Worm (Caenorhabditis elegans) whole organism, young adult: Measurements from ENCODE around the gene T28H10.2.

ENCODE experiments used
- B0261.1 ChIP-seq: sonication (generic microtip); optimal IDR thresholded peaks from 2 replicates; lab custom pipeline; 2016; ENCODE audit warnings: mild to moderate bottlenecking, missing genetic modification characterization, moderate library complexity, missing compliant biosample characterization
- D2030.7 ChIP-seq: fragments of 200-800 bp; sonication (Bioruptor generic); IDR thresholded peaks from 2 replicates; pipeline ENCODE4 v1.3.6; 2022; ENCODE audit warnings: missing genetic modification reagents, missing genetic modification characterization, missing compliant biosample characterization
- F10E7.11 ChIP-seq: sonication (generic microtip); optimal IDR thresholded peaks from 2 replicates; lab custom pipeline; 2017; ENCODE audit warnings: mild to moderate bottlenecking, missing genetic modification characterization, moderate library complexity, missing compliant biosample characterization
- F39B2.1 ChIP-seq: fragments of 200-800 bp; sonication (Bioruptor generic); IDR thresholded peaks from 2 replicates; pipeline ENCODE4 v1.3.6; 2022; ENCODE audit warnings: missing genetic modification reagents, missing genetic modification characterization, missing compliant biosample characterization
- F52B5.7 ChIP-seq: sonication (generic microtip); optimal IDR thresholded peaks from 2 replicates; lab custom pipeline; 2016; ENCODE audit warnings: mild to moderate bottlenecking, missing genetic modification characterization, missing compliant biosample characterization
- Y53F4B.3 ChIP-seq: fragments of 200-800 bp; sonication (Bioruptor generic); IDR thresholded peaks from 2 replicates; pipeline ENCODE4 v1.3.6; 2022; ENCODE audit warnings: missing genetic modification reagents, missing genetic modification characterization, missing compliant biosample characterization
- Y67H2A.10 ChIP-seq: fragments of 200-800 bp; sonication (Bioruptor generic); conservative IDR thresholded peaks from 2 replicates; pipeline ENCODE4 v1.3.6; 2022; ENCODE audit warnings: missing genetic modification reagents, missing genetic modification characterization, missing compliant biosample characterization
- ama-1 ChIP-seq, 3 experiments: fragments of 150-350 bp in 1 of 3; sonication (generic microtip) in 2 of 3; optimal IDR thresholded peaks; 2 replicates each; lab custom pipeline; 2014 to 2018; ENCODE audit warnings: missing biosample characterization in 2 of 3, missing genetic modification characterization in 2 of 3, missing genetic modification reagents in 2 of 3
- aptf-3 ChIP-seq: fragments of 200-800 bp; sonication (Bioruptor generic); IDR thresholded peaks from 2 replicates; pipeline ENCODE4 v1.3.6; 2022; ENCODE audit warnings: missing genetic modification characterization, missing compliant biosample characterization
- ccch-3 ChIP-seq: fragments of 200-800 bp; sonication (Bioruptor generic); optimal IDR thresholded peaks from 2 replicates; lab custom pipeline; 2018; ENCODE audit warnings: mild to moderate bottlenecking, missing genetic modification characterization, missing compliant biosample characterization
- cebp-1 ChIP-seq, 2 experiments: fragments of 200-800 bp in 1 of 2; sonication (Bioruptor generic) in 1 of 2; sonication (generic microtip) in 1 of 2; IDR thresholded peaks in 1 of 2; optimal IDR thresholded peaks in 1 of 2; 2 replicates each; pipeline versions ENCODE4 v1.3.6 to Lab custom; 2017 to 2022; ENCODE audit warnings: missing compliant biosample characterization in 2 of 2, missing genetic modification characterization in 2 of 2, mild to moderate bottlenecking in 1 of 2, missing genetic modification reagents in 1 of 2, moderate library complexity in 1 of 2
- ceh-100 ChIP-seq: fragments of 200-800 bp; sonication (Bioruptor generic); IDR thresholded peaks from 2 replicates; pipeline ENCODE4 v1.3.6; 2022; ENCODE audit warnings: missing genetic modification reagents, missing genetic modification characterization, missing compliant biosample characterization
- ceh-79 ChIP-seq: sonication (generic microtip); optimal IDR thresholded peaks from 2 replicates; lab custom pipeline; 2017; ENCODE audit warnings: mild to moderate bottlenecking, missing genetic modification characterization, missing compliant biosample characterization
- dox-1 ChIP-seq: fragments of 200-800 bp; sonication (Bioruptor generic); IDR thresholded peaks from 2 replicates; pipeline ENCODE4 v1.3.6; 2022; ENCODE audit warnings: missing genetic modification reagents, missing genetic modification characterization, missing compliant biosample characterization
- ets-4 ChIP-seq: fragments of 200-800 bp; sonication (Bioruptor generic); optimal IDR thresholded peaks from 2 replicates; lab custom pipeline; 2018; ENCODE audit warnings: mild to moderate bottlenecking, missing genetic modification characterization, missing compliant biosample characterization
- fkh-3 ChIP-seq: sonication (generic microtip); optimal IDR thresholded peaks from 2 replicates; lab custom pipeline; 2016; ENCODE audit warnings: mild to moderate bottlenecking, missing genetic modification characterization, missing compliant biosample characterization
- gei-17 ChIP-seq: fragments of 200-800 bp; sonication (Bioruptor generic); optimal IDR thresholded peaks from 2 replicates; lab custom pipeline; 2018; ENCODE audit warnings: mild to moderate bottlenecking, missing genetic modification characterization, missing compliant biosample characterization
- hmg-20 ChIP-seq: fragments of 200-800 bp; sonication (Bioruptor generic); IDR thresholded peaks from 2 replicates; pipeline ENCODE4 v1.3.6; 2022; ENCODE audit warnings: missing genetic modification reagents, missing genetic modification characterization, missing compliant biosample characterization
- lin-26 ChIP-seq: fragments of 200-800 bp; sonication (Bioruptor generic); IDR thresholded peaks from 2 replicates; pipeline ENCODE4 v1.3.6; 2022; ENCODE audit warnings: missing genetic modification reagents, missing genetic modification characterization, missing compliant biosample characterization
- lir-1 ChIP-seq: fragments of 200-800 bp; sonication (Bioruptor generic); conservative IDR thresholded peaks from 2 replicates; pipeline ENCODE4 v1.3.6; 2022; ENCODE audit warnings: missing genetic modification reagents, missing genetic modification characterization, missing compliant biosample characterization
- lsl-1 ChIP-seq: fragments of 200-800 bp; sonication (Bioruptor generic); optimal IDR thresholded peaks from 2 replicates; lab custom pipeline; 2018; ENCODE audit warnings: mild to moderate bottlenecking, missing genetic modification characterization, moderate library complexity, missing compliant biosample characterization
- madf-6 ChIP-seq: fragments of 200-800 bp; sonication (Bioruptor generic); IDR thresholded peaks from 2 replicates; pipeline ENCODE4 v1.3.6; 2022; ENCODE audit warnings: missing genetic modification reagents, missing genetic modification characterization, missing compliant biosample characterization
- madf-8 ChIP-seq: fragments of 200-800 bp; sonication (Bioruptor generic); conservative IDR thresholded peaks from 2 replicates; pipeline ENCODE4 v1.3.6; 2022; ENCODE audit warnings: missing genetic modification reagents, missing genetic modification characterization, missing compliant biosample characterization
- mel-28 ChIP-seq: sonication (generic microtip); optimal IDR thresholded peaks from 2 replicates; lab custom pipeline; 2016; ENCODE audit warnings: borderline replicate concordance, mild to moderate bottlenecking, missing genetic modification characterization, missing compliant biosample characterization
- mes-4 ChIP-seq: sonication (generic microtip); optimal IDR thresholded peaks from 2 replicates; lab custom pipeline; 2016; ENCODE audit warnings: missing genotype, missing genetic modification characterization, missing compliant biosample characterization
- nfya-1 ChIP-seq: sonication (generic microtip); optimal IDR thresholded peaks from 2 replicates; lab custom pipeline; 2017; ENCODE audit warnings: antibody characterized with exemption, missing compliant biosample characterization, missing genetic modification characterization, borderline replicate concordance; ENCODE audit not compliant: insufficient read depth
- nfyb-1 ChIP-seq: fragments of 200-800 bp; sonication (Bioruptor generic); IDR thresholded peaks from 2 replicates; pipeline ENCODE4 v1.3.6; 2022; ENCODE audit warnings: missing genetic modification reagents, missing genetic modification characterization, missing compliant biosample characterization
- nhr-80 ChIP-seq: sonication (generic microtip); optimal IDR thresholded peaks from 2 replicates; lab custom pipeline; 2016; ENCODE audit warnings: missing genetic modification characterization, missing compliant biosample characterization
- pbrm-1 ChIP-seq: fragments of 200-800 bp; sonication (Bioruptor generic); IDR thresholded peaks from 2 replicates; pipeline ENCODE4 v1.3.6; 2022; ENCODE audit warnings: missing genetic modification reagents, missing genetic modification characterization, missing compliant biosample characterization
- rpc-1 ChIP-seq, 2 experiments: fragments of 150-350 bp in 1 of 2; sonication (generic microtip) in 1 of 2; optimal IDR thresholded peaks; 2 replicates each; lab custom pipeline; 2014 to 2018; ENCODE audit warnings: missing biosample characterization in 1 of 2, missing genetic modification characterization in 1 of 2, missing genetic modification reagents in 1 of 2, missing genotype in 1 of 2
- snpc-1.1 ChIP-seq: sonication (generic microtip); optimal IDR thresholded peaks from 2 replicates; lab custom pipeline; 2017; ENCODE audit warnings: missing genetic modification characterization, mild to moderate bottlenecking, missing compliant biosample characterization, antibody characterized with exemption, moderate library complexity, missing genotype, missing genetic modification reagents; ENCODE audit not compliant: insufficient read depth
- tbx-9 ChIP-seq: sonication (generic microtip); optimal IDR thresholded peaks from 2 replicates; lab custom pipeline; 2016; ENCODE audit warnings: borderline replicate concordance, missing genetic modification characterization, inconsistent platforms, missing compliant biosample characterization
- tlf-1 ChIP-seq: fragments of 200-800 bp; sonication (Bioruptor generic); optimal IDR thresholded peaks from 2 replicates; lab custom pipeline; 2018; ENCODE audit warnings: mild to moderate bottlenecking, missing genetic modification characterization, missing compliant biosample characterization
- unc-130 ChIP-seq: sonication (generic microtip); optimal IDR thresholded peaks from 2 replicates; lab custom pipeline; 2016; ENCODE audit warnings: missing genetic modification reagents, missing genetic modification characterization, missing compliant biosample characterization
- ztf-3 ChIP-seq: fragments of 200-800 bp; sonication (Bioruptor generic); optimal IDR thresholded peaks from 2 replicates; lab custom pipeline; 2018; ENCODE audit warnings: mild to moderate bottlenecking, missing genetic modification characterization, missing compliant biosample characterization

Gene T28H10.2

ce11 chrV:12537505-12537904 is 24.8 kb upstream of the T28H10.2 start:
- TF ChIP-seq D2030.7 (GFP tag; lab: Robert Waterston, UW) (no peak), cebp-1 (GFP tag; IDR thresholded peaks at IDR 0.05; lab: Robert Waterston, UW) (no peak), cebp-1 (tag; optimal IDR thresholded peaks at IDR 0.05; lab: Kevin White, UChicago) (no peak), rpc-1 (optimal IDR thresholded peaks at IDR 0.05; lab: Kevin White, UChicago) (no peak), rpc-1 (tag; optimal IDR thresholded peaks at IDR 0.05; lab: Kevin White, UChicago) (no peak), ceh-79 (tag; lab: Kevin White, UChicago) (no peak), ets-4 (no peak)

- TF ChIP-seq F39B2.1 (GFP tag; lab: Robert Waterston, UW) (no peak), lir-1 (GFP tag; lab: Robert Waterston, UW) (no peak), F10E7.11 (tag; lab: Kevin White, UChicago) (no peak), ccch-3 (GFP tag; lab: Kevin White, UChicago) (no peak)
Observed at ce11 chrV:12536409-12537038, 23.8 kb upstream of the T28H10.2 start.

ce11 chrV:12534941-12535340 is 22.2 kb upstream of the T28H10.2 start:
- TF ChIP-seq nfyb-1, result no peak

DNA sequence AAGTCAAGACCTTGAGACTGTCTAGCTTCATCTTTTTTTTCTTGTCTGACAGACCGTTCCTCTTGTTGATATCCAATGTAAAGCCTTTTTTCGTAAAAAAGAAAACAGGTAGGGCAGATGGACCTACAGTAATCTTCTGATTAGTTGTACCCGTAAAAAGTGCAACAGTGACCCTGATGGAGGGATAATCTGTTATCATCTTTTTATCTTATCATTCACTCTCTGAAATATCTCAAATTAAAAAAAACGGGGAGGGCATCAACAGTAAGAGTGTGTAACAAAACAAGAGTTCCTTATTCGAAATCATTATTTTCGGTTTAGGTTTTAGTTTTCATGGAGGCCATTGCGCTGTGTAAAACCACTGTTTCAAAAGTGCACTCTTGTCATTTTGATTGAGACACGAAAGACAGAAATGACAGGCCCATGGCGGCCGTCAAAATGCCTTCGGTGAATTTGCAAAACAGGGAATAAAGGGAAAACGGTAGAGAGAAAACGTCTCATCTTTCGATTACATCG is 20.9 kb upstream of the T28H10.2 start:
- TF ChIP-seq lsl-1, result no peak
- no peak for TF ChIP-seq F52B5.7
- no peak for TF ChIP-seq D2030.7 (GFP tag; lab: Robert Waterston, UW)
- peak; percentile 7 for TF ChIP-seq nhr-80 (tag; lab: Kevin White, UChicago)
- TF ChIP-seq hmg-20 (GFP tag; lab: Robert Waterston, UW), result no peak
- no peak for TF ChIP-seq pbrm-1 (GFP tag; lab: Robert Waterston, UW)
- TF ChIP-seq ztf-3 (GFP tag; lab: Kevin White, UChicago), result no peak

DNA sequence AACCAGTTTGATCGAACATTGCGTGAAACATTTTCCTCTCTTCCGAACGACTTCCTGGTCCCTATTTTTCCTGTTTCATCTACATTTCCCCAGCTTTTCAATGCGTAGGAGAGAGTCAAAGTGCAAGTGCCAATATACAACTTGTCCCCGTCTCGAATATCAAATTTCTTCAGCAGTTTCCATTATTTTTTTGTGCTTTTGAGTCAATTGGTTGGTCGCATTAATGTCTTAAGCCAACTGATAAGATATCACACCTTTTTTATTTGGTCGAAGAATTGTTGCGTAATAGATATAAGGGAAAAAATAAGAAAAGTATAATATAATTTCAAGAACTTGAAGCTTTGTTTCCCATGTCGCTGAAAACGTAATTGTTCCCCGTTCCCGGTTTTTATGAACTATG is 19.6 kb upstream of the T28H10.2 start:
- TF ChIP-seq nhr-80 (tag; lab: Kevin White, UChicago), result peak; percentile 65
- TF ChIP-seq madf-8 (GFP tag; lab: Robert Waterston, UW), result no peak

ce11 chrV:12531084-12531483 is 18.3 kb upstream of the T28H10.2 start:
- no peak for TF ChIP-seq mel-28 (tag; lab: Kevin White, UChicago)
- no peak for TF ChIP-seq B0261.1 (tag; lab: Kevin White, UChicago)
- TF ChIP-seq nfya-1 (tag; lab: Kevin White, UChicago), result no peak
- TF ChIP-seq tlf-1 (GFP tag; lab: Kevin White, UChicago), result no peak

DNA sequence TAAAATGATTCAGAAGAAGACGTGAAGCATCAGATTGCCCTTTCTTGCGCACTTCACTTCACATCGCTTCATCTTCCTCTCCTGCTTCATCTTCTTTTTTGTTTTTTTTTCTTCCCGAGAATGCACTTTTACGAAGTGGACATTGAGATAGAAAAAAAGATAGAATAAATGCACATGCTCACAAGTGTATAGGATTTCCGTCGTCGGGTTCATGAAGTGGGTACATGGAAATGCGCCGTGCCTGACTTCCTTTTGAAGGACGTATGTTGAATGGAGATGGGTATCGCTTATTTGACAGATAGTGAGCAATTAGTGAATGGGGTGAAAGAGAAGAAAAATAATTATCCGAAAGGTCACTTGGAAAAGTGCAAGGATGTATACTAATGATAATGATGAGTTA is 17.4 kb upstream of the T28H10.2 start:
- no peak for TF ChIP-seq Y53F4B.3 (GFP tag; lab: Robert Waterston, UW)
- no peak for TF ChIP-seq snpc-1.1
- TF ChIP-seq dox-1 (GFP tag; lab: Robert Waterston, UW), result no peak
- TF ChIP-seq pbrm-1 (GFP tag; lab: Robert Waterston, UW), result no peak
- TF ChIP-seq Y67H2A.10 (GFP tag; lab: Robert Waterston, UW), result no peak
- no peak for TF ChIP-seq rpc-1 (optimal IDR thresholded peaks at IDR 0.05; lab: Kevin White, UChicago)
- TF ChIP-seq rpc-1 (tag; optimal IDR thresholded peaks at IDR 0.05; lab: Kevin White, UChicago), result no peak
- no peak for TF ChIP-seq fkh-3 (tag; lab: Kevin White, UChicago)
- TF ChIP-seq ama-1 (optimal IDR thresholded peaks at IDR 0.05; lab: Kevin White, UChicago), result no peak
- no peak for TF ChIP-seq ama-1 (GFP tag; optimal IDR thresholded peaks at IDR 0.05; lab: Kevin White, UChicago)
- TF ChIP-seq F39B2.1 (GFP tag; lab: Robert Waterston, UW), result no peak
- TF ChIP-seq ceh-100, result no peak
- TF ChIP-seq lin-26 (GFP tag; lab: Robert Waterston, UW), result no peak
- no peak for TF ChIP-seq aptf-3 (GFP tag; lab: Robert Waterston, UW)
- no peak for TF ChIP-seq unc-130 (GFP tag; lab: Kevin White, UChicago)
- TF ChIP-seq tbx-9, result no peak
- no peak for TF ChIP-seq mes-4 (tag; lab: Kevin White, UChicago)
- TF ChIP-seq madf-6 (GFP tag; lab: Robert Waterston, UW), result no peak
- no peak for TF ChIP-seq gei-17 (GFP tag; lab: Kevin White, UChicago)
- TF ChIP-seq, all 124 proteins: peak for 0
